Worm (Caenorhabditis elegans): ENCODE results near the gene W01C8.5.

The W01C8.5 gene

ce11 chrX:5728956-5729467 is 31.9 kb upstream of the W01C8.5 start (continued):
- TF ChIP-seq F10E7.11 (tag; optimal IDR thresholded peaks at IDR 0.05): no peak
- peak; percentile 12 for TF ChIP-seq lin-54 (GFP tag; optimal IDR thresholded peaks at IDR 0.05)
- TF ChIP-seq Y53G8AR.9 (GFP tag; conservative IDR thresholded peaks at IDR 0.05): no peak
- no peak for TF ChIP-seq hmg-20 (GFP tag; IDR thresholded peaks at IDR 0.05)
- no peak for TF ChIP-seq snpc-1.3 (tag; optimal IDR thresholded peaks at IDR 0.05; ENCODE audit: insufficient read depth)
- TF ChIP-seq aptf-3 (GFP tag; IDR thresholded peaks at IDR 0.05): no peak
- peak; percentile 42; the same call in 1 of the 2 replicates for TF ChIP-seq dox-1 (GFP tag; IDR thresholded peaks at IDR 0.05)
- no peak for TF ChIP-seq F49E8.2 (tag; optimal IDR thresholded peaks at IDR 0.05; ENCODE audit: insufficient read depth)
- TF ChIP-seq mel-28 (tag; optimal IDR thresholded peaks at IDR 0.05; ENCODE audit: borderline replicate concordance): no peak
- TF ChIP-seq gei-17 (GFP tag; optimal IDR thresholded peaks at IDR 0.05): peak; percentile 13
- TF ChIP-seq snpc-3.4 (tag; optimal IDR thresholded peaks at IDR 0.05): no peak
- no peak for TF ChIP-seq nfya-1 (tag; optimal IDR thresholded peaks at IDR 0.05; ENCODE audit: borderline replicate concordance, insufficient read depth)
- no peak for TF ChIP-seq ztf-28 (GFP tag; IDR thresholded peaks at IDR 0.05)
- TF ChIP-seq atf-7 (tag; optimal IDR thresholded peaks at IDR 0.05): peak; percentile 4
- no peak for TF ChIP-seq sptf-2 (GFP tag; optimal IDR thresholded peaks at IDR 0.05)
- peak; percentile 93 for TF ChIP-seq zfh-2 (GFP tag; conservative IDR thresholded peaks at IDR 0.05)
- TF ChIP-seq nfya-2 (GFP tag; IDR thresholded peaks at IDR 0.05): no peak
- TF ChIP-seq ztf-25 (GFP tag; IDR thresholded peaks at IDR 0.05): no peak
- TF ChIP-seq snpc-1.1 (tag; optimal IDR thresholded peaks at IDR 0.05; ENCODE audit: insufficient read depth): no peak
- no peak for TF ChIP-seq egl-18 (GFP tag; IDR thresholded peaks at IDR 0.05)
- no peak for TF ChIP-seq F39B2.1 (GFP tag; IDR thresholded peaks at IDR 0.05)
- TF ChIP-seq zim-3 (tag; optimal IDR thresholded peaks at IDR 0.05): no peak
- no peak for TF ChIP-seq tbx-9 (tag; optimal IDR thresholded peaks at IDR 0.05; ENCODE audit: borderline replicate concordance)
- TF ChIP-seq lin-26 (GFP tag; IDR thresholded peaks at IDR 0.05): no peak
- no peak for TF ChIP-seq Y56A3A.18 (GFP tag; IDR thresholded peaks at IDR 0.05)
- TF ChIP-seq let-526 (GFP tag; IDR thresholded peaks at IDR 0.05): no peak
- no peak for TF ChIP-seq lsl-1 (GFP tag; optimal IDR thresholded peaks at IDR 0.05)
- no peak for TF ChIP-seq hlh-12 (tag; optimal IDR thresholded peaks at IDR 0.05)
- TF ChIP-seq F23B12.7 (tag; optimal IDR thresholded peaks at IDR 0.05; ENCODE audit: insufficient read depth): no peak

ce11 chrX:5726160-5726559 is 29.1 kb upstream of the W01C8.5 start:
- TF ChIP-seq zfh-2 (GFP tag; conservative IDR thresholded peaks at IDR 0.05) (peak; percentile 83), unc-130 (GFP tag; optimal IDR thresholded peaks at IDR 0.05) (no peak), cebp-2 (GFP tag; IDR thresholded peaks at IDR 0.05) (0 out of 2 replicates have a peak, but pooled peaks have one; percentile 39)

ce11 chrX:5724544-5724943 is 27.4 kb upstream of the W01C8.5 start:
- TF ChIP-seq cebp-1 (GFP tag; IDR thresholded peaks at IDR 0.05) (0 out of 2 replicates have a peak, but pooled peaks have one; percentile 12), cebp-1 (tag; optimal IDR thresholded peaks at IDR 0.05) (no peak), ztf-18 (tag; optimal IDR thresholded peaks at IDR 0.05) (no peak)

- no peak for TF ChIP-seq hlh-12 (tag; optimal IDR thresholded peaks at IDR 0.05)
These were observed 26.6 kb upstream of the W01C8.5 start for ce11 chrX:5723758-5724157.
